Fruit fly (Drosophila melanogaster) whole organism, embryonic: ENCODE data around the gene CG4293.
A peak's percentile ranks its signal among the peaks of the same experiment; 100 is the strongest.

Experiments used
- Adf1 ChIP-seq: fragments of 200-800 bp; sonication (Bioruptor generic); IDR thresholded peaks from 2 replicates; pipeline ENCODE4 v1.3.6; 2022; ENCODE audit warnings: missing biosample characterization, missing genetic modification characterization
- Atf6 ChIP-seq: fragments of 200-800 bp; sonication (Bioruptor generic); IDR thresholded peaks from 2 replicates; pipeline ENCODE4 v1.3.6; 2022; ENCODE audit warnings: missing biosample characterization, missing genetic modification characterization
- B-H2 ChIP-seq: fragments of 200-800 bp; sonication (Bioruptor generic); optimal IDR thresholded peaks from 2 replicates; lab custom pipeline; 2018; ENCODE audit warnings: missing biosample characterization, mild to moderate bottlenecking, missing genetic modification characterization
- Bgb ChIP-seq: fragments of 200-800 bp; sonication (Bioruptor generic); IDR thresholded peaks from 2 replicates; pipeline ENCODE4 v1.3.6; 2022; ENCODE audit warnings: missing biosample characterization, missing genetic modification characterization; ENCODE audit not compliant: partially characterized antibody
- BtbVII ChIP-seq: fragments of 200-800 bp; sonication (Bioruptor generic); optimal IDR thresholded peaks from 3 replicates; lab custom pipeline; 2017; ENCODE audit warnings: missing biosample characterization, mild to moderate bottlenecking, missing genetic modification characterization
- CG10267 ChIP-seq: fragments of 200-800 bp; sonication (Bioruptor generic); optimal IDR thresholded peaks from 2 replicates; lab custom pipeline; 2018; ENCODE audit warnings: missing biosample characterization, mild to moderate bottlenecking, missing genetic modification characterization, moderate library complexity
- CG11456 ChIP-seq: fragments of 200-800 bp; sonication (Bioruptor generic); IDR thresholded peaks from 3 replicates; pipeline ENCODE4 v1.3.6; 2022; ENCODE audit warnings: missing biosample characterization, missing genetic modification characterization
- CG14050 ChIP-seq: fragments of 200-800 bp; sonication (Bioruptor generic); IDR thresholded peaks from 3 replicates; pipeline ENCODE4 v1.3.6; 2022; ENCODE audit warnings: missing biosample characterization, missing genetic modification characterization
- CG15011 ChIP-seq: fragments of 200-800 bp; sonication (Bioruptor generic); optimal IDR thresholded peaks from 3 replicates; lab custom pipeline; 2018; ENCODE audit warnings: missing biosample characterization, mild to moderate bottlenecking, missing genetic modification characterization
- CG15514 ChIP-seq: fragments of 200-800 bp; sonication (Bioruptor generic); optimal IDR thresholded peaks from 3 replicates; lab custom pipeline; 2017; ENCODE audit warnings: missing biosample characterization, missing genetic modification characterization, mild to moderate bottlenecking, moderate library complexity, missing genetic modification reagents
- CG18764 ChIP-seq: fragments of 200-800 bp; sonication (Bioruptor generic); optimal IDR thresholded peaks from 3 replicates; lab custom pipeline; 2016; ENCODE audit warnings: missing biosample characterization, missing genetic modification characterization
- CG2202 ChIP-seq: fragments of 200-800 bp; sonication (Bioruptor generic); optimal IDR thresholded peaks from 2 replicates; lab custom pipeline; 2018; ENCODE audit warnings: missing biosample characterization, mild to moderate bottlenecking, missing genetic modification characterization
- CG31365 ChIP-seq: fragments of 200-800 bp; sonication (Bioruptor generic); optimal IDR thresholded peaks from 2 replicates; lab custom pipeline; 2018; ENCODE audit warnings: missing biosample characterization, mild to moderate bottlenecking, missing genetic modification characterization
- CG3163 ChIP-seq: fragments of 200-800 bp; sonication (Bioruptor generic); optimal IDR thresholded peaks from 3 replicates; lab custom pipeline; 2016; ENCODE audit warnings: missing biosample characterization, missing genetic modification characterization
- CG32532 ChIP-seq: fragments of 200-800 bp; sonication (Bioruptor generic); IDR thresholded peaks from 2 replicates; pipeline ENCODE4 v1.3.6; 2022; ENCODE audit warnings: missing biosample characterization, missing genetic modification characterization
- CG32767 ChIP-seq: fragments of 200-800 bp; sonication (Bioruptor generic); IDR thresholded peaks from 2 replicates; pipeline ENCODE4 v1.3.6; 2022; ENCODE audit warnings: missing biosample characterization, missing genetic modification characterization
- CG34422 ChIP-seq: fragments of 200-800 bp; sonication (Bioruptor generic); IDR thresholded peaks from 3 replicates; pipeline ENCODE4 v1.3.6; 2022; ENCODE audit warnings: missing biosample characterization, missing genetic modification characterization
- CG4328 ChIP-seq: fragments of 200-800 bp; sonication (Bioruptor generic); optimal IDR thresholded peaks from 3 replicates; lab custom pipeline; 2017; ENCODE audit warnings: missing biosample characterization, missing genetic modification reagents, missing genetic modification characterization
- E2f1 ChIP-seq: fragments of 200-800 bp; sonication (Bioruptor generic); IDR thresholded peaks from 2 replicates; pipeline ENCODE4 v1.3.6; 2022; ENCODE audit warnings: missing biosample characterization, missing genetic modification characterization
- ERR ChIP-seq: fragments of 200-800 bp; sonication (Bioruptor generic); optimal IDR thresholded peaks from 2 replicates; lab custom pipeline; 2016; ENCODE audit warnings: missing biosample characterization, missing genetic modification characterization
- Ets97D ChIP-seq: fragments of 200-800 bp; sonication (Bioruptor generic); optimal IDR thresholded peaks from 3 replicates; lab custom pipeline; 2016; ENCODE audit warnings: missing biosample characterization, missing genetic modification characterization
- Fer3 ChIP-seq: fragments of 200-800 bp; sonication (Bioruptor generic); optimal IDR thresholded peaks from 2 replicates; lab custom pipeline; 2018; ENCODE audit warnings: missing biosample characterization, mild to moderate bottlenecking, missing genetic modification characterization, moderate library complexity
- GATAe ChIP-seq: fragments of 200-800 bp; sonication (Bioruptor generic); conservative IDR thresholded peaks from 2 replicates; pipeline ENCODE4 v1.3.6; 2022; ENCODE audit warnings: missing biosample characterization, missing genetic modification characterization
- HHEX ChIP-seq: fragments of 200-800 bp; sonication (Bioruptor generic); optimal IDR thresholded peaks from 3 replicates; lab custom pipeline; 2017; ENCODE audit warnings: missing biosample characterization, mild to moderate bottlenecking, missing genetic modification characterization, missing genetic modification reagents
- HLH3B ChIP-seq: fragments of 200-800 bp; sonication (Bioruptor generic); IDR thresholded peaks from 2 replicates; pipeline ENCODE4 v1.3.6; 2022; ENCODE audit warnings: missing biosample characterization, missing genetic modification characterization
- Hey ChIP-seq: fragments of 200-800 bp; sonication (Bioruptor generic); optimal IDR thresholded peaks from 3 replicates; lab custom pipeline; 2018; ENCODE audit warnings: missing biosample characterization, mild to moderate bottlenecking, missing genetic modification characterization
- NC2β ChIP-seq: fragments of 200-800 bp; sonication (Bioruptor generic); optimal IDR thresholded peaks from 2 replicates; lab custom pipeline; 2016; ENCODE audit warnings: missing biosample characterization, missing genetic modification characterization
- NK7.1 ChIP-seq: fragments of 200-800 bp; sonication (Bioruptor generic); optimal IDR thresholded peaks from 3 replicates; lab custom pipeline; 2016; ENCODE audit warnings: missing biosample characterization, missing genetic modification characterization
- Nf-YB ChIP-seq: fragments of 200-800 bp; sonication (Bioruptor generic); optimal IDR thresholded peaks from 3 replicates; lab custom pipeline; 2019; ENCODE audit warnings: missing biosample characterization, mild to moderate bottlenecking, missing genetic modification characterization, moderate library complexity
- Oaz ChIP-seq: fragments of 200-800 bp; sonication (Bioruptor generic); IDR thresholded peaks from 2 replicates; pipeline ENCODE4 v1.3.6; 2022; ENCODE audit warnings: missing biosample characterization, missing genetic modification characterization
- Ravus ChIP-seq: fragments of 200-800 bp; sonication (Bioruptor generic); IDR thresholded peaks from 2 replicates; pipeline ENCODE4 v1.3.6; 2022; ENCODE audit warnings: missing biosample characterization, missing genetic modification characterization
- Trl ChIP-seq, 3 experiments: fragments of >200 bp in 2 of 3; fragments of 200-800 bp in 1 of 3; sonication (Bioruptor generic) in 1 of 3; optimal IDR thresholded peaks; 2 replicates in 1 of 3; 3 replicates in 2 of 3; lab custom pipeline; 2016 to 2017; ENCODE audit warnings: missing biosample characterization in 1 of 3, missing genetic modification characterization in 1 of 3
- YL-1 ChIP-seq: fragments of 200-800 bp; sonication (Bioruptor generic); optimal IDR thresholded peaks from 3 replicates; lab custom pipeline; 2017; ENCODE audit warnings: missing biosample characterization, mild to moderate bottlenecking, missing genetic modification characterization
- ac ChIP-seq: fragments of 200-800 bp; sonication (Bioruptor generic); optimal IDR thresholded peaks from 3 replicates; lab custom pipeline; 2017; ENCODE audit warnings: missing biosample characterization, mild to moderate bottlenecking, missing genetic modification characterization
- bigmax ChIP-seq: fragments of 200-800 bp; sonication (Bioruptor generic); optimal IDR thresholded peaks from 2 replicates; lab custom pipeline; 2018; ENCODE audit warnings: missing biosample characterization, mild to moderate bottlenecking, missing genetic modification characterization
- cg ChIP-seq: fragments of 200-800 bp; sonication (Bioruptor generic); optimal IDR thresholded peaks from 3 replicates; lab custom pipeline; 2019; ENCODE audit warnings: missing biosample characterization, mild to moderate bottlenecking, missing genetic modification characterization, moderate library complexity
- chm ChIP-seq: fragments of 200-800 bp; sonication (Bioruptor generic); IDR thresholded peaks from 2 replicates; pipeline ENCODE4 v1.3.6; 2022; ENCODE audit warnings: missing biosample characterization, missing genetic modification characterization
- dan ChIP-seq: fragments of 200-800 bp; sonication (Bioruptor generic); IDR thresholded peaks from 2 replicates; pipeline ENCODE4 v1.3.6; 2022; ENCODE audit warnings: missing biosample characterization, missing genetic modification characterization
- emc ChIP-seq: fragments of 200-800 bp; sonication (Bioruptor generic); optimal IDR thresholded peaks from 2 replicates; lab custom pipeline; 2016; ENCODE audit warnings: missing biosample characterization, missing genetic modification characterization
- fd3F ChIP-seq: fragments of 200-800 bp; sonication (Bioruptor generic); optimal IDR thresholded peaks from 2 replicates; lab custom pipeline; 2018; ENCODE audit warnings: missing biosample characterization, mild to moderate bottlenecking, missing genetic modification characterization, moderate library complexity
- gsb-n ChIP-seq: fragments of 200-800 bp; sonication (Bioruptor generic); optimal IDR thresholded peaks from 3 replicates; lab custom pipeline; 2018; ENCODE audit warnings: missing biosample characterization, mild to moderate bottlenecking, missing genetic modification characterization
- h ChIP-seq: fragments of >200 bp; optimal IDR thresholded peaks from 2 replicates; lab custom pipeline; 2017
- insv ChIP-seq, 2 experiments: fragments of 200-800 bp; sonication (Bioruptor generic); optimal IDR thresholded peaks; 3 replicates each; lab custom pipeline; 2016 to 2018; ENCODE audit warnings: missing biosample characterization in 2 of 2, missing genetic modification characterization in 2 of 2
- lbe ChIP-seq: fragments of 200-800 bp; sonication (Bioruptor generic); optimal IDR thresholded peaks from 2 replicates; lab custom pipeline; 2016; ENCODE audit warnings: missing biosample characterization, mild to moderate bottlenecking, missing genetic modification characterization
- oc ChIP-seq: fragments of 200-800 bp; sonication (Bioruptor generic); optimal IDR thresholded peaks from 2 replicates; lab custom pipeline; 2018; ENCODE audit warnings: missing biosample characterization, mild to moderate bottlenecking, missing genetic modification characterization, moderate library complexity
- peb ChIP-seq: fragments of 200-800 bp; sonication (Bioruptor generic); IDR thresholded peaks from 2 replicates; pipeline ENCODE4 v1.3.6; 2022; ENCODE audit warnings: missing biosample characterization, missing genetic modification characterization
- sc ChIP-seq, 3 experiments: fragments of >200 bp in 2 of 3; fragments of 200-800 bp in 1 of 3; sonication (Bioruptor generic) in 1 of 3; optimal IDR thresholded peaks; 2 replicates in 2 of 3; 3 replicates in 1 of 3; lab custom pipeline; 2017; ENCODE audit warnings: mild to moderate bottlenecking in 1 of 3, missing biosample characterization in 1 of 3, missing genetic modification characterization in 1 of 3, missing genetic modification reagents in 1 of 3
- seq ChIP-seq: fragments of 200-800 bp; sonication (Bioruptor generic); IDR thresholded peaks from 2 replicates; pipeline ENCODE4 v1.3.6; 2022; ENCODE audit warnings: missing biosample characterization, missing genetic modification characterization
- slbo ChIP-seq: fragments of 200-800 bp; sonication (Bioruptor generic); IDR thresholded peaks from 2 replicates; pipeline ENCODE4 v1.3.6; 2022; ENCODE audit warnings: missing biosample characterization, missing genetic modification characterization
- sqz ChIP-seq: fragments of 200-800 bp; sonication (Bioruptor generic); optimal IDR thresholded peaks from 3 replicates; lab custom pipeline; 2018; ENCODE audit warnings: missing biosample characterization, mild to moderate bottlenecking, missing genetic modification characterization
- unc-4 ChIP-seq: fragments of 200-800 bp; sonication (Bioruptor generic); IDR thresholded peaks from 2 replicates; pipeline ENCODE4 v1.3.6; 2022; ENCODE audit warnings: missing biosample characterization, missing genetic modification characterization; ENCODE audit not compliant: partially characterized antibody

CG4293 gene

DNA sequence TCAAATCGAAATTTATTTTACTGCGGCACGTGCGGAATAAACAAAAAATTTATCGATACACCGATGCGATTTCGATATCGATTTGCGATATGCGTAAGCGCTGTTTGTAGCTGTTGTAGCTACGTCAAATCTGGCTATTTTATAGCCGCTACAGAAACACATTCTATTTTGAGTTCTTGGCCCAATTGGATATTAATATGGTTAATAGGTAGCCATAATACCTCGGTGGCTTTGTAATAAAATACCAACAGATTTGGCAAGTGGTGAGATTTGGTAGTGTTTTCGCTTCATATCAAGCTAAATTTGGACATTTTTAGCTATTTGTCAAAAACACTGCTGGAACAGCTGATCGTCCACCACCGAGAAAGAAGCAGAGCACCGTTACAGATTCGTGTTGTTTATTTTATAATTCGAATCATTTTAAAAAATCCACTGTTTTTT is 42.6 kb downstream of the CG4293 start, which contains the start of the genes CG18273 and CG3156 (continued):
- TF ChIP-seq Hey (no peak), BtbVII (no peak), Adf1 (no peak), HHEX (GFP tag; lab: Kevin White, UChicago) (no peak), CG34422 (GFP tag; lab: Robert Waterston, UW) (no peak), Trl (optimal IDR thresholded peaks at IDR 0.05; lab: Kevin White, UChicago) (no peak), Trl (GFP tag; optimal IDR thresholded peaks at IDR 0.05; lab: Kevin White, UChicago) (no peak), E2f1 (GFP tag; lab: Robert Waterston, UW) (no peak), dan (GFP tag; lab: Robert Waterston, UW) (no peak), chm (no peak), Ets97D (GFP tag; lab: Kevin White, UChicago) (peak; percentile 43), CG15011 (GFP tag; lab: Kevin White, UChicago) (no peak), CG31365 (tag; lab: Kevin White, UChicago) (no peak), slbo (GFP tag; lab: Robert Waterston, UW) (peak; percentile 20; the same call in 1 of the 2 replicates), Atf6 (GFP tag; lab: Robert Waterston, UW) (no peak), peb (no peak), CG10267 (peak; percentile 60), gsb-n (tag; lab: Kevin White, UChicago) (peak; percentile 21), CG4328 (GFP tag; lab: Kevin White, UChicago) (no peak), CG11456 (GFP tag; lab: Robert Waterston, UW) (no peak), Bgb (GFP tag; lab: Robert Waterston, UW) (peak; percentile 21; the same call in 1 of the 2 replicates), ERR (no peak), cg (GFP tag; lab: Kevin White, UChicago) (no peak), emc (no peak), sc (optimal IDR thresholded peaks at IDR 0.05; lab: Kevin White, UChicago) (no peak), sc (GFP tag; optimal IDR thresholded peaks at IDR 0.05; lab: Kevin White, UChicago) (no peak), YL-1 (GFP tag; lab: Kevin White, UChicago) (peak; percentile 52), bigmax (no peak), sqz (GFP tag; lab: Kevin White, UChicago) (no peak), ac (no peak), CG3163 (GFP tag; lab: Kevin White, UChicago) (no peak), Nf-YB (GFP tag; lab: Kevin White, UChicago) (no peak), Oaz (no peak), oc (no peak), lbe (GFP tag; lab: Kevin White, UChicago) (no peak), seq (GFP tag; lab: Robert Waterston, UW) (no peak), CG18764 (GFP tag; lab: Kevin White, UChicago) (no peak), CG32767 (no peak), CG14050 (no peak), h (lab: Kevin White, UChicago) (no peak), unc-4 (GFP tag; lab: Robert Waterston, UW) (peak; percentile 57; the same call in 1 of the 2 replicates), GATAe (no peak), CG15514 (GFP tag; lab: Kevin White, UChicago) (peak; percentile 69), B-H2 (GFP tag; lab: Kevin White, UChicago) (no peak), NK7.1 (GFP tag; lab: Kevin White, UChicago) (no peak), Ravus (no peak), insv (GFP tag; optimal IDR thresholded peaks at IDR 0.05; lab: Kevin White, UChicago) (peak in 1 of 2 experiments; percentile 92), fd3F (GFP tag; lab: Kevin White, UChicago) (no peak), CG2202 (no peak), HLH3B (no peak), CG32532 (GFP tag; lab: Robert Waterston, UW) (no peak), NC2β (GFP tag; lab: Kevin White, UChicago) (no peak), Fer3 (tag; lab: Kevin White, UChicago) (no peak)
